Worm (Caenorhabditis elegans) whole organism, mixed stage, embryonic: ENCODE measurements around the gene scl-11.

ENCODE experiments used
- ham-2 ChIP-seq: fragments of 200-800 bp; sonication (Bioruptor generic); optimal IDR thresholded peaks from 2 replicates; lab custom pipeline; 2018; ENCODE audit warnings: mild to moderate bottlenecking, missing genetic modification characterization, missing compliant biosample characterization
- lsy-2 ChIP-seq: fragments of 150-350 bp; optimal IDR thresholded peaks from 2 replicates; lab custom pipeline; 2014; ENCODE audit warnings: missing biosample characterization, missing genetic modification characterization
- nhr-76 ChIP-seq: sonication (generic microtip); optimal IDR thresholded peaks from 2 replicates; lab custom pipeline; 2017; ENCODE audit warnings: missing biosample characterization, missing genetic modification characterization
- pha-4 ChIP-seq: fragments of 150-350 bp; optimal IDR thresholded peaks from 2 replicates; lab custom pipeline; 2018; ENCODE audit warnings: missing biosample characterization, missing genetic modification reagents, missing genetic modification characterization
- snpc-4 ChIP-seq: fragments of 150-350 bp; optimal IDR thresholded peaks from 2 replicates; lab custom pipeline; 2014; ENCODE audit warnings: missing biosample characterization, missing genetic modification characterization
- unc-39 ChIP-seq: fragments of 150-350 bp; optimal IDR thresholded peaks from 2 replicates; lab custom pipeline; 2014; ENCODE audit warnings: missing biosample characterization, missing genetic modification characterization

DNA sequence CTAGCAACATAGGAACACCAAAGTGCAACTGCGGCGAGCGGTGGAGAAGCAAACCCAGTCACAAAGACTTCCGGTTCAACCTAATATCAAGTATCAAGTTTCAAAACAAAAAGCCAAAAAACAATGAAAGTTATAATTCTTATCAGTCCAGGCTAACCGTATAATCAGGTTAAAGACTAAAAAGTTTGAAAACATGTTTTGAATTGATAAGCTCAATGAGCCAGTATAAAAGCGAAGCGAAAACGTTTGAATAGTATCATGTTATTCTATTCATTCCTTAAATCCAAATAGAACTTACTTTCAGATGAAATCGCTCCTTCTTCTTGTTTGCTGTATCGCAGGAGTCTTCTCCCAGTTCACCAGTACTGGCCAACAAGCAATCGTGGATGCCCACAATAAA, at the start of gene scl-11:
- TF ChIP-seq lsy-2 (tag; lab: Kevin White, UChicago) (no peak), unc-39 (no peak), nhr-76 (tag; lab: Kevin White, UChicago) (no peak), snpc-4 (tag; lab: Kevin White, UChicago) (no peak), pha-4 (tag; lab: Kevin White, UChicago) (no peak), ham-2 (GFP tag; lab: Kevin White, UChicago) (no peak)
